Fruit fly (Drosophila melanogaster) whole organism, embryonic: ENCODE results near the gene CG34417.

Experiments used
- C15 ChIP-seq: fragments of 200-800 bp; sonication (Bioruptor generic); IDR thresholded peaks from 3 replicates; pipeline ENCODE4 v1.3.6; 2022; ENCODE audit warnings: missing biosample characterization, missing genetic modification characterization
- CG1024 ChIP-seq: fragments of 200-800 bp; sonication (Bioruptor generic); IDR thresholded peaks from 2 replicates; pipeline ENCODE4 v1.3.6; 2022; ENCODE audit warnings: missing biosample characterization, missing genetic modification characterization
- CG11504 ChIP-seq: fragments of 200-800 bp; sonication (Bioruptor generic); optimal IDR thresholded peaks from 3 replicates; lab custom pipeline; 2019; ENCODE audit warnings: missing biosample characterization, mild to moderate bottlenecking, missing genetic modification characterization, moderate library complexity
- CG12942 ChIP-seq: fragments of 200-800 bp; sonication (Bioruptor generic); optimal IDR thresholded peaks from 3 replicates; lab custom pipeline; 2016; ENCODE audit warnings: missing biosample characterization, missing genetic modification characterization
- CG13894 ChIP-seq: fragments of 200-800 bp; sonication (Bioruptor generic); optimal IDR thresholded peaks from 3 replicates; lab custom pipeline; 2018; ENCODE audit warnings: missing biosample characterization, mild to moderate bottlenecking, missing genetic modification characterization, moderate library complexity
- CG15514 ChIP-seq: fragments of 200-800 bp; sonication (Bioruptor generic); optimal IDR thresholded peaks from 3 replicates; lab custom pipeline; 2017; ENCODE audit warnings: missing biosample characterization, missing genetic modification characterization, mild to moderate bottlenecking, moderate library complexity, missing genetic modification reagents
- CG16813 ChIP-seq: fragments of 200-800 bp; sonication (Bioruptor generic); IDR thresholded peaks from 3 replicates; pipeline ENCODE4 v1.3.6; 2022; ENCODE audit warnings: missing biosample characterization, missing genetic modification characterization; ENCODE audit not compliant: partially characterized antibody
- CG16815 ChIP-seq: fragments of 200-800 bp; sonication (Bioruptor generic); optimal IDR thresholded peaks from 3 replicates; lab custom pipeline; 2017; ENCODE audit warnings: missing biosample characterization, mild to moderate bottlenecking, missing genetic modification characterization
- CG17328 ChIP-seq: fragments of 200-800 bp; sonication (Bioruptor generic); IDR thresholded peaks from 2 replicates; pipeline ENCODE4 v1.3.6; 2022; ENCODE audit warnings: missing biosample characterization, missing genetic modification characterization
- CG17568 ChIP-seq: fragments of 200-800 bp; sonication (Bioruptor generic); optimal IDR thresholded peaks from 2 replicates; lab custom pipeline; 2018; ENCODE audit warnings: missing biosample characterization, mild to moderate bottlenecking, missing genetic modification characterization, moderate library complexity
- CG17829 ChIP-seq: fragments of 200-800 bp; optimal IDR thresholded peaks from 2 replicates; lab custom pipeline; 2019; ENCODE audit warnings: missing biosample characterization, mild to moderate bottlenecking, missing genetic modification characterization, moderate library complexity
- CG18619 ChIP-seq: fragments of 200-800 bp; sonication (Bioruptor generic); optimal IDR thresholded peaks from 3 replicates; lab custom pipeline; 2017; ENCODE audit warnings: missing biosample characterization, mild to moderate bottlenecking, missing genetic modification characterization
- CG2678 ChIP-seq: fragments of 200-800 bp; sonication (Bioruptor generic); optimal IDR thresholded peaks from 3 replicates; lab custom pipeline; 2019; ENCODE audit warnings: missing biosample characterization, mild to moderate bottlenecking, missing genetic modification characterization, moderate library complexity
- CG4820 ChIP-seq: fragments of 200-800 bp; sonication (Bioruptor generic); optimal IDR thresholded peaks from 3 replicates; lab custom pipeline; 2016; ENCODE audit warnings: missing biosample characterization, missing genetic modification characterization
- CG8290 ChIP-seq, 3 experiments: fragments of 200-800 bp; sonication (Bioruptor generic); optimal IDR thresholded peaks; 2 replicates each; lab custom pipeline; 2016 to 2019; ENCODE audit warnings: missing biosample characterization in 3 of 3, missing genetic modification characterization in 3 of 3, mild to moderate bottlenecking in 2 of 3, moderate library complexity in 1 of 3
- Chrac-16 ChIP-seq: fragments of 200-800 bp; sonication (Bioruptor generic); optimal IDR thresholded peaks from 3 replicates; lab custom pipeline; 2016; ENCODE audit warnings: missing biosample characterization, missing genetic modification characterization
- Doc3 ChIP-seq: fragments of 200-800 bp; sonication (Bioruptor generic); IDR thresholded peaks from 3 replicates; pipeline ENCODE4 v1.3.6; 2022; ENCODE audit warnings: missing biosample characterization, missing genetic modification characterization; ENCODE audit not compliant: partially characterized antibody
- Fer1 ChIP-seq: fragments of 200-800 bp; sonication (Bioruptor generic); optimal IDR thresholded peaks from 2 replicates; lab custom pipeline; 2017; ENCODE audit warnings: missing biosample characterization, mild to moderate bottlenecking, missing genetic modification characterization
- GATAe ChIP-seq: fragments of 200-800 bp; sonication (Bioruptor generic); conservative IDR thresholded peaks from 2 replicates; pipeline ENCODE4 v1.3.6; 2022; ENCODE audit warnings: missing biosample characterization, missing genetic modification characterization
- Gug ChIP-seq: fragments of 200-800 bp; sonication (Bioruptor generic); IDR thresholded peaks from 4 replicates; pipeline ENCODE4 v1.3.6; 2022; ENCODE audit warnings: missing biosample characterization, missing genetic modification characterization
- Hmr ChIP-seq: fragments of 200-800 bp; sonication (Bioruptor generic); optimal IDR thresholded peaks from 3 replicates; lab custom pipeline; 2017; ENCODE audit warnings: mild to moderate bottlenecking, missing biosample characterization, missing genetic modification reagents, missing genetic modification characterization
- Hr39 ChIP-seq: fragments of >200 bp; optimal IDR thresholded peaks from 2 replicates; lab custom pipeline; 2017
- Max ChIP-seq: fragments of 200-800 bp; sonication (Bioruptor generic); optimal IDR thresholded peaks from 2 replicates; lab custom pipeline; 2016; ENCODE audit warnings: missing biosample characterization, mild to moderate bottlenecking, missing genetic modification characterization
- Med ChIP-seq: fragments of 200-800 bp; sonication (Bioruptor generic); peaks from one replicate; lab custom pipeline; 2016; ENCODE audit warnings: missing biosample characterization, missing genetic modification characterization, mild to moderate bottlenecking, inconsistent platforms, moderate library complexity
- NFAT ChIP-seq: fragments of 200-800 bp; sonication (Bioruptor generic); IDR thresholded peaks from 2 replicates; pipeline ENCODE4 v1.3.6; 2022; ENCODE audit warnings: missing biosample characterization, missing genetic modification characterization
- PHDP ChIP-seq: fragments of 200-800 bp; sonication (Bioruptor generic); optimal IDR thresholded peaks from 3 replicates; lab custom pipeline; 2018; ENCODE audit warnings: missing biosample characterization, mild to moderate bottlenecking, missing genetic modification characterization, moderate library complexity
- Pdp1 ChIP-seq, 2 experiments: fragments of 200-800 bp; sonication (Bioruptor generic); optimal IDR thresholded peaks; 3 replicates each; lab custom pipeline; 2016; ENCODE audit warnings: missing biosample characterization in 2 of 2, missing genetic modification characterization in 2 of 2, mild to moderate bottlenecking in 1 of 2, moderate library complexity in 1 of 2
- Six4 ChIP-seq: fragments of 200-800 bp; sonication (Bioruptor generic); optimal IDR thresholded peaks from 2 replicates; lab custom pipeline; 2016; ENCODE audit warnings: missing biosample characterization, missing genetic modification characterization
- Taf1 ChIP-seq: fragments of 200-800 bp; sonication (Bioruptor generic); IDR thresholded peaks from 2 replicates; pipeline ENCODE4 v1.3.6; 2022; ENCODE audit warnings: missing biosample characterization, missing genetic modification characterization
- ap ChIP-seq: fragments of 200-800 bp; sonication (Bioruptor generic); IDR thresholded peaks from 2 replicates; pipeline ENCODE4 v1.3.6; 2022; ENCODE audit warnings: missing biosample characterization, missing genetic modification characterization
- ara ChIP-seq: fragments of 200-800 bp; sonication (Bioruptor generic); IDR thresholded peaks from 2 replicates; pipeline ENCODE4 v1.3.6; 2022; ENCODE audit warnings: missing biosample characterization, missing genetic modification characterization
- caup ChIP-seq: fragments of 200-800 bp; sonication (Bioruptor generic); optimal IDR thresholded peaks from 3 replicates; lab custom pipeline; 2017; ENCODE audit warnings: missing biosample characterization, mild to moderate bottlenecking, missing genetic modification characterization, moderate library complexity; ENCODE audit not compliant: severe bottlenecking
- chinmo ChIP-seq: fragments of 200-800 bp; sonication (Bioruptor generic); IDR thresholded peaks from 4 replicates; pipeline ENCODE4 v1.3.6; 2022; ENCODE audit warnings: missing biosample characterization, missing genetic modification characterization; ENCODE audit not compliant: partially characterized antibody
- chn ChIP-seq: fragments of 200-800 bp; sonication (Bioruptor generic); optimal IDR thresholded peaks from 2 replicates; lab custom pipeline; 2016; ENCODE audit warnings: missing biosample characterization, missing genetic modification characterization
- ems ChIP-seq: fragments of 200-800 bp; sonication (Bioruptor generic); optimal IDR thresholded peaks from 3 replicates; lab custom pipeline; 2016; ENCODE audit warnings: missing biosample characterization, missing genetic modification characterization
- eve ChIP-seq, 2 experiments: fragments of >200 bp; optimal IDR thresholded peaks; 2 replicates each; lab custom pipeline; 2017; ENCODE audit warnings: missing biosample characterization in 2 of 2, missing genetic modification characterization in 2 of 2
- exex ChIP-seq: fragments of 200-800 bp; sonication (Bioruptor generic); optimal IDR thresholded peaks from 4 replicates; lab custom pipeline; 2018; ENCODE audit warnings: missing biosample characterization, mild to moderate bottlenecking, missing genetic modification characterization, moderate library complexity
- grn ChIP-seq: fragments of 200-800 bp; sonication (Bioruptor generic); optimal IDR thresholded peaks from 3 replicates; lab custom pipeline; 2017; ENCODE audit warnings: missing biosample characterization, missing genetic modification characterization
- gsb ChIP-seq: fragments of 200-800 bp; sonication (Bioruptor generic); IDR thresholded peaks from 2 replicates; pipeline ENCODE4 v1.3.6; 2022; ENCODE audit warnings: missing biosample characterization, missing genetic modification characterization
- hkb ChIP-seq, 2 experiments: fragments of 200-800 bp in 1 of 2; fragments of >200 bp in 1 of 2; sonication (Bioruptor generic) in 1 of 2; IDR thresholded peaks in 1 of 2; optimal IDR thresholded peaks in 1 of 2; 2 replicates each; pipeline versions ENCODE4 v1.3.6 to Lab custom; 2017 to 2022; ENCODE audit warnings: missing biosample characterization in 1 of 2, missing genetic modification characterization in 1 of 2
- hth ChIP-seq: fragments of >200 bp; optimal IDR thresholded peaks from 2 replicates; lab custom pipeline; 2017; ENCODE audit warnings: inconsistent platforms
- lab ChIP-seq: fragments of 200-800 bp; sonication (Bioruptor generic); optimal IDR thresholded peaks from 3 replicates; lab custom pipeline; 2017; ENCODE audit warnings: missing biosample characterization, missing genetic modification characterization, mild to moderate bottlenecking, moderate library complexity, missing genetic modification reagents
- lilli ChIP-seq: fragments of 200-800 bp; sonication (Bioruptor generic); optimal IDR thresholded peaks from 3 replicates; lab custom pipeline; 2016; ENCODE audit warnings: missing biosample characterization, missing genetic modification characterization
- pb ChIP-seq: fragments of 200-800 bp; sonication (Bioruptor generic); optimal IDR thresholded peaks from 3 replicates; lab custom pipeline; 2016; ENCODE audit warnings: missing biosample characterization, missing genetic modification characterization
- row ChIP-seq: fragments of 200-800 bp; sonication (Bioruptor generic); IDR thresholded peaks from 3 replicates; pipeline ENCODE4 v1.3.6; 2022; ENCODE audit warnings: missing biosample characterization, missing genetic modification characterization
- slou ChIP-seq: fragments of 200-800 bp; sonication (Bioruptor generic); optimal IDR thresholded peaks from 3 replicates; lab custom pipeline; 2016; ENCODE audit warnings: missing biosample characterization, missing genetic modification characterization
- ssp ChIP-seq: fragments of 200-800 bp; sonication (Bioruptor generic); IDR thresholded peaks from 2 replicates; pipeline ENCODE4 v1.3.6; 2022; ENCODE audit warnings: missing biosample characterization, missing genetic modification characterization
- tup ChIP-seq: fragments of 200-800 bp; sonication (Bioruptor generic); optimal IDR thresholded peaks from 2 replicates; lab custom pipeline; 2016; ENCODE audit warnings: missing biosample characterization, mild to moderate bottlenecking, missing genetic modification characterization, moderate library complexity
- twi ChIP-seq: fragments of 200-800 bp; optimal IDR thresholded peaks from 2 replicates; lab custom pipeline; 2019; ENCODE audit warnings: missing biosample characterization, mild to moderate bottlenecking, missing genetic modification characterization, moderate library complexity
- vfl ChIP-seq: fragments of 200-800 bp; sonication (Bioruptor generic); optimal IDR thresholded peaks from 2 replicates; lab custom pipeline; 2016; ENCODE audit warnings: missing biosample characterization, missing genetic modification characterization

CG34417 gene

DNA sequence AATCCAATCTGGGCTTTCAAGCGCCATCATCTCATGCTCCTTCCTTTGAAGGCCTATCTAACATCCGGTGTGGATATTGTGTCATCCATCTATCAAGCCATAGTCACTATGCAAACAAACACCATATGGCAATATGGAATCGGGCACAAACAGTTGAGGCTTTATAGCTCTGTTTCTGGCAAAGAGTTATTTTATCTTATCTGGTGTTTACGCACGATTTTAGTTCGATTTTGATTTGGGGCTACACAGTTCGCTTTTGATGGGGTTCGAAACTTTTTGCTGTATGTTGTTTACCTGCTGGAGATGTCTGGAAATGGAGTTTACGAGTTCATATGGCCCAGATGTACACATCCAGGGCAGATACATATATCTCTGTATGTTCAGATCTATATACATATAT, 73.0 kb downstream of the CG34417 start:
- peak; percentile 3 for TF ChIP-seq CG2678 (tag; lab: Kevin White, UChicago)
- no peak for TF ChIP-seq CG1024
- no peak for TF ChIP-seq CG8290 (GFP tag; optimal IDR thresholded peaks at IDR 0.05; lab: Kevin White, UChicago)
- TF ChIP-seq CG8290 (tag; optimal IDR thresholded peaks at IDR 0.05; lab: Kevin White, UChicago) = peak in 1 of 2 experiments; percentile 5
- TF ChIP-seq Gug (GFP tag; lab: Robert Waterston, UW) = no peak
- TF ChIP-seq CG15514 (GFP tag; lab: Kevin White, UChicago) = peak; percentile 7
- peak; percentile 7 for TF ChIP-seq Hmr (GFP tag; lab: Kevin White, UChicago)
- no peak for TF ChIP-seq Doc3 (GFP tag; lab: Robert Waterston, UW)
- peak; percentile 47 for TF ChIP-seq CG13894 (tag; lab: Kevin White, UChicago)
- TF ChIP-seq Pdp1 (GFP tag; optimal IDR thresholded peaks at IDR 0.05; lab: Kevin White, UChicago) = peak in 1 of 2 experiments; percentile 25
- no peak for TF ChIP-seq chinmo (GFP tag; lab: Robert Waterston, UW)
- TF ChIP-seq Med = peak; percentile 72
- TF ChIP-seq hkb (optimal IDR thresholded peaks at IDR 0.05; lab: Kevin White, UChicago) = no peak
- no peak for TF ChIP-seq hkb (GFP tag; IDR thresholded peaks at IDR 0.05; lab: Robert Waterston, UW)
- no peak for TF ChIP-seq CG16815 (GFP tag; lab: Kevin White, UChicago)
- peak; percentile 25 for TF ChIP-seq caup (GFP tag; lab: Kevin White, UChicago)
- TF ChIP-seq exex = peak; percentile 34
- no peak for TF ChIP-seq ap (GFP tag; lab: Robert Waterston, UW)
- TF ChIP-seq PHDP (tag; lab: Kevin White, UChicago) = no peak
- no peak for TF ChIP-seq Taf1 (GFP tag; lab: Robert Waterston, UW)
- no peak for TF ChIP-seq GATAe (GFP tag; lab: Robert Waterston, UW)
- peak; percentile 2 for TF ChIP-seq Fer1 (GFP tag; lab: Kevin White, UChicago)
- peak; percentile 0 for TF ChIP-seq grn (GFP tag; lab: Kevin White, UChicago)
- no peak for TF ChIP-seq CG17829 (tag; lab: Kevin White, UChicago)
- TF ChIP-seq twi (tag; lab: Kevin White, UChicago) = peak; percentile 74
- TF ChIP-seq eve (GFP tag; optimal IDR thresholded peaks at IDR 0.05; lab: Kevin White, UChicago) = peak in 1 of 2 experiments; percentile 23
- TF ChIP-seq hth (lab: Kevin White, UChicago) = no peak
- TF ChIP-seq lab (GFP tag; lab: Kevin White, UChicago) = peak; percentile 53

- TF ChIP-seq vfl (GFP tag; lab: Kevin White, UChicago) (no peak), slou (GFP tag; lab: Kevin White, UChicago) (no peak), CG18619 (GFP tag; lab: Kevin White, UChicago) (peak; percentile 49), CG17568 (GFP tag; lab: Kevin White, UChicago) (peak; percentile 68), ara (GFP tag; lab: Robert Waterston, UW) (peak; percentile 37; the same call in 1 of the 2 replicates), Max (no peak), tup (GFP tag; lab: Kevin White, UChicago) (no peak), chn (GFP tag; lab: Kevin White, UChicago) (no peak), hth (lab: Kevin White, UChicago) (no peak), ssp (GFP tag; lab: Robert Waterston, UW) (no peak), Hr39 (lab: Kevin White, UChicago) (no peak), NFAT (GFP tag; lab: Robert Waterston, UW) (no peak), CG12942 (peak; percentile 19), CG16813 (no peak), CG4820 (GFP tag; lab: Kevin White, UChicago) (no peak), pb (no peak), Chrac-16 (GFP tag; lab: Kevin White, UChicago) (no peak), ems (GFP tag; lab: Kevin White, UChicago) (no peak), Six4 (GFP tag; lab: Kevin White, UChicago) (no peak), row (GFP tag; lab: Robert Waterston, UW) (no peak), CG16815 (GFP tag; lab: Kevin White, UChicago) (no peak), C15 (GFP tag; lab: Robert Waterston, UW) (no peak), CG11504 (peak; percentile 2), lilli (GFP tag; lab: Kevin White, UChicago) (no peak), gsb (GFP tag; lab: Robert Waterston, UW) (no peak), CG17328 (GFP tag; lab: Robert Waterston, UW) (no peak)
Observed at dm6 chrX:6614266-6614665, 73.7 kb downstream of the CG34417 start.
